Worm (Caenorhabditis elegans) whole organism, L4 larva: ENCODE data around the gene C37C3.12.

Experiments
- D1046.2 ChIP-seq: fragments of 200-800 bp; sonication (Bioruptor generic); IDR thresholded peaks from 2 replicates; pipeline ENCODE4 v1.3.6; 2022; ENCODE audit warnings: missing genetic modification characterization, missing compliant biosample characterization
- F10B5.3 ChIP-seq: sonication (generic microtip); optimal IDR thresholded peaks from 2 replicates; lab custom pipeline; 2016; ENCODE audit warnings: mild to moderate bottlenecking, missing genetic modification characterization, missing compliant biosample characterization
- F26F4.8 ChIP-seq: fragments of 200-800 bp; sonication (Bioruptor generic); conservative IDR thresholded peaks from 2 replicates; pipeline ENCODE4 v1.3.6; 2022; ENCODE audit warnings: missing genetic modification characterization, missing compliant biosample characterization
- F37D6.2 ChIP-seq: sonication (generic microtip); optimal IDR thresholded peaks from 2 replicates; lab custom pipeline; 2016; ENCODE audit warnings: mild to moderate bottlenecking, missing genetic modification characterization, missing compliant biosample characterization
- R02D3.7 ChIP-seq: fragments of 150-350 bp; sonication (generic microtip); optimal IDR thresholded peaks from 3 replicates; lab custom pipeline; 2014; ENCODE audit warnings: missing biosample characterization, missing genetic modification characterization
- Y5F2A.4 ChIP-seq: fragments of 200-800 bp; sonication (Bioruptor generic); optimal IDR thresholded peaks from 2 replicates; lab custom pipeline; 2018; ENCODE audit warnings: mild to moderate bottlenecking, missing genetic modification characterization, missing compliant biosample characterization
- ZK546.5 ChIP-seq, 2 experiments: sonication (generic microtip); optimal IDR thresholded peaks; 2 replicates each; lab custom pipeline; 2017; ENCODE audit warnings: missing biosample characterization in 2 of 2, missing genetic modification characterization in 2 of 2
- aha-1 ChIP-seq: fragments of 150-350 bp; peaks from one replicate; lab custom pipeline; 2014; ENCODE audit warnings: missing biosample characterization, missing genetic modification characterization
- ceh-20 ChIP-seq: fragments of 200-800 bp; sonication (Bioruptor generic); IDR thresholded peaks from 2 replicates; pipeline ENCODE4 v1.3.6; 2022; ENCODE audit warnings: missing genetic modification reagents, missing genetic modification characterization, missing compliant biosample characterization
- ceh-28 ChIP-seq: fragments of 150-350 bp; optimal IDR thresholded peaks from 2 replicates; lab custom pipeline; 2014; ENCODE audit warnings: missing biosample characterization, missing genetic modification reagents, missing genetic modification characterization
- ceh-32 ChIP-seq: sonication (generic microtip); optimal IDR thresholded peaks from 2 replicates; lab custom pipeline; 2016; ENCODE audit warnings: mild to moderate bottlenecking, missing genetic modification characterization, missing compliant biosample characterization; ENCODE audit not compliant: poor library complexity
- ceh-44 ChIP-seq: fragments of 200-800 bp; sonication (Bioruptor generic); IDR thresholded peaks from 2 replicates; pipeline ENCODE4 v1.3.6; 2022; ENCODE audit warnings: missing genetic modification reagents, missing genetic modification characterization, missing compliant biosample characterization
- ceh-62 ChIP-seq: sonication (generic microtip); optimal IDR thresholded peaks from 2 replicates; lab custom pipeline; 2017; ENCODE audit warnings: missing biosample characterization, missing genetic modification characterization
- ces-1 ChIP-seq: fragments of 150-350 bp; sonication (generic microtip); optimal IDR thresholded peaks from 4 replicates; lab custom pipeline; 2014; ENCODE audit warnings: missing biosample characterization, missing genetic modification reagents, missing genetic modification characterization
- daf-12 ChIP-seq: fragments of 150-350 bp; optimal IDR thresholded peaks from 2 replicates; lab custom pipeline; 2014; ENCODE audit warnings: missing biosample characterization, missing genetic modification reagents, missing genetic modification characterization
- dmd-6 ChIP-seq: fragments of 200-800 bp; sonication (Bioruptor generic); IDR thresholded peaks from 2 replicates; pipeline ENCODE4 v1.3.6; 2022; ENCODE audit warnings: missing genetic modification reagents, missing genetic modification characterization, missing compliant biosample characterization
- dmd-9 ChIP-seq: fragments of 200-800 bp; sonication (Bioruptor generic); IDR thresholded peaks from 2 replicates; pipeline ENCODE4 v1.3.6; 2022; ENCODE audit warnings: missing genetic modification reagents, missing genetic modification characterization, missing compliant biosample characterization
- gei-8 ChIP-seq: fragments of 200-800 bp; sonication (Bioruptor generic); optimal IDR thresholded peaks from 2 replicates; lab custom pipeline; 2018; ENCODE audit warnings: mild to moderate bottlenecking, missing genetic modification characterization, missing compliant biosample characterization
- hif-1 ChIP-seq, 2 experiments: sonication (generic microtip); optimal IDR thresholded peaks; 2 replicates each; lab custom pipeline; 2016 to 2017; ENCODE audit warnings: missing compliant biosample characterization in 2 of 2, missing genetic modification characterization in 2 of 2, missing genetic modification reagents in 2 of 2, missing genotype in 2 of 2, mild to moderate bottlenecking in 1 of 2
- hlh-11 ChIP-seq: fragments of 200-800 bp; sonication (Bioruptor generic); optimal IDR thresholded peaks from 2 replicates; lab custom pipeline; 2018; ENCODE audit warnings: mild to moderate bottlenecking, missing genetic modification characterization, missing compliant biosample characterization
- hlh-30 ChIP-seq: sonication (generic microtip); optimal IDR thresholded peaks from 2 replicates; lab custom pipeline; 2017; ENCODE audit warnings: antibody characterized with exemption, mild to moderate bottlenecking, missing genetic modification characterization, missing compliant biosample characterization; ENCODE audit not compliant: insufficient read depth
- hmg-1.1 ChIP-seq: fragments of 200-800 bp; sonication (Bioruptor generic); IDR thresholded peaks from 2 replicates; pipeline ENCODE4 v1.3.6; 2022; ENCODE audit warnings: missing genetic modification reagents, missing genetic modification characterization, missing compliant biosample characterization
- jun-1 ChIP-seq: fragments of 150-350 bp; optimal IDR thresholded peaks from 2 replicates; lab custom pipeline; 2014; ENCODE audit warnings: missing biosample characterization, missing genetic modification reagents, missing genetic modification characterization
- lin-15B ChIP-seq: fragments of 150-350 bp; sonication (generic microtip); optimal IDR thresholded peaks from 3 replicates; lab custom pipeline; 2014; ENCODE audit warnings: missing biosample characterization, missing genetic modification characterization
- lin-38 ChIP-seq: fragments of 200-800 bp; sonication (Bioruptor generic); IDR thresholded peaks from 2 replicates; pipeline ENCODE4 v1.3.6; 2022; ENCODE audit warnings: missing genetic modification reagents, missing genetic modification characterization, missing compliant biosample characterization
- madf-9 ChIP-seq: fragments of 200-800 bp; sonication (Bioruptor generic); conservative IDR thresholded peaks from 2 replicates; pipeline ENCODE4 v1.3.6; 2022; ENCODE audit warnings: missing genetic modification reagents, missing genetic modification characterization, missing compliant biosample characterization
- mdt-29 ChIP-seq: fragments of 200-800 bp; sonication (Bioruptor generic); IDR thresholded peaks from 2 replicates; pipeline ENCODE4 v1.3.6; 2022; ENCODE audit warnings: missing genetic modification reagents, missing genetic modification characterization, missing compliant biosample characterization
- mxl-3 ChIP-seq: fragments of 200-800 bp; sonication (Bioruptor generic); optimal IDR thresholded peaks from 2 replicates; lab custom pipeline; 2018; ENCODE audit warnings: mild to moderate bottlenecking, missing genetic modification characterization, missing compliant biosample characterization
- nhr-10 ChIP-seq: fragments of 150-350 bp; optimal IDR thresholded peaks from 2 replicates; lab custom pipeline; 2014; ENCODE audit warnings: missing biosample characterization, missing genetic modification characterization
- nhr-237 ChIP-seq: sonication (generic microtip); optimal IDR thresholded peaks from 2 replicates; lab custom pipeline; 2017; ENCODE audit warnings: missing biosample characterization, missing genetic modification characterization
- nhr-28 ChIP-seq: fragments of 150-350 bp; optimal IDR thresholded peaks from 2 replicates; lab custom pipeline; 2014; ENCODE audit warnings: missing biosample characterization, missing genetic modification characterization
- nhr-6 ChIP-seq: fragments of 150-350 bp; optimal IDR thresholded peaks from 2 replicates; lab custom pipeline; 2014; ENCODE audit warnings: missing biosample characterization, missing genetic modification characterization
- php-3 ChIP-seq: fragments of 200-800 bp; sonication (Bioruptor generic); IDR thresholded peaks from 2 replicates; pipeline ENCODE4 v1.3.6; 2022; ENCODE audit warnings: missing genetic modification reagents, missing genetic modification characterization, missing compliant biosample characterization
- rbr-2 ChIP-seq: sonication (generic microtip); optimal IDR thresholded peaks from 2 replicates; lab custom pipeline; 2016; ENCODE audit warnings: missing genotype, missing genetic modification characterization, missing compliant biosample characterization
- sdz-12 ChIP-seq: fragments of 200-800 bp; sonication (Bioruptor generic); optimal IDR thresholded peaks from 2 replicates; lab custom pipeline; 2018; ENCODE audit warnings: mild to moderate bottlenecking, missing genetic modification characterization, missing compliant biosample characterization
- skn-1 ChIP-seq: fragments of 150-350 bp; optimal IDR thresholded peaks from 2 replicates; lab custom pipeline; 2014; ENCODE audit warnings: missing biosample characterization, missing genetic modification characterization
- snpc-1.2 ChIP-seq: fragments of 200-800 bp; sonication (Bioruptor generic); IDR thresholded peaks from 2 replicates; pipeline ENCODE4 v1.3.6; 2022; ENCODE audit warnings: missing genetic modification reagents, missing genetic modification characterization, missing compliant biosample characterization
- spr-1 ChIP-seq: sonication (generic microtip); optimal IDR thresholded peaks from 2 replicates; lab custom pipeline; 2016; ENCODE audit warnings: mild to moderate bottlenecking, missing genetic modification characterization, missing compliant biosample characterization
- spr-3 ChIP-seq: fragments of 200-800 bp; sonication (Bioruptor generic); optimal IDR thresholded peaks from 2 replicates; lab custom pipeline; 2018; ENCODE audit warnings: mild to moderate bottlenecking, missing genetic modification characterization, missing compliant biosample characterization
- tra-1 ChIP-seq: fragments of 200-800 bp; sonication (Bioruptor generic); IDR thresholded peaks from 2 replicates; pipeline ENCODE4 v1.3.6; 2022; ENCODE audit warnings: missing genetic modification reagents, missing genetic modification characterization, missing compliant biosample characterization
- unc-130 ChIP-seq: sonication (generic microtip); optimal IDR thresholded peaks from 2 replicates; lab custom pipeline; 2016; ENCODE audit warnings: missing genetic modification reagents, missing genetic modification characterization, missing compliant biosample characterization
- unc-39 ChIP-seq: sonication (generic microtip); optimal IDR thresholded peaks from 2 replicates; lab custom pipeline; 2017; ENCODE audit warnings: missing biosample characterization, missing genetic modification characterization
- unc-62 ChIP-seq, 3 experiments: fragments of 150-350 bp in 1 of 3; sonication (generic microtip); optimal IDR thresholded peaks in 2 of 3; peaks in 1 of 3; 1 replicate in 1 of 3; 2 replicates in 2 of 3; lab custom pipeline; 2014 to 2017; ENCODE audit warnings: missing biosample characterization in 3 of 3, missing genetic modification characterization in 3 of 3, missing genetic modification reagents in 3 of 3, missing genotype in 1 of 3
- zip-11 ChIP-seq: fragments of 200-800 bp; sonication (Bioruptor generic); IDR thresholded peaks from 2 replicates; pipeline ENCODE4 v1.3.6; 2022; ENCODE audit warnings: missing genetic modification characterization, missing compliant biosample characterization
- ztf-11 ChIP-seq: fragments of 150-350 bp; optimal IDR thresholded peaks from 2 replicates; lab custom pipeline; 2014; ENCODE audit warnings: missing biosample characterization, missing genetic modification characterization
- ztf-7 ChIP-seq: fragments of 150-350 bp; optimal IDR thresholded peaks from 2 replicates; lab custom pipeline; 2014; ENCODE audit warnings: missing biosample characterization, missing genetic modification characterization

C37C3.12 gene

ce11 chrV:7870707-7871106, 31.3 kb upstream of the C37C3.12 start, which contains the start of gene nipi-4:
nipi-4 (minus strand) TSS chrV:7870807.
- TF ChIP-seq tra-1 (GFP tag; lab: Robert Waterston, UW) (no peak), nhr-28 (tag; lab: Kevin White, UChicago) (no peak), lin-15B (tag; lab: Kevin White, UChicago) (no peak), unc-39 (tag; lab: Kevin White, UChicago) (no peak), F26F4.8 (GFP tag; lab: Robert Waterston, UW) (no peak), ceh-28 (tag; lab: Kevin White, UChicago) (no peak), daf-12 (no peak), R02D3.7 (tag; lab: Kevin White, UChicago) (no peak), ztf-11 (tag; lab: Kevin White, UChicago) (no peak), ZK546.5 (tag; optimal IDR thresholded peaks at IDR 0.05; lab: Kevin White, UChicago) (no peak), zip-11 (no peak), php-3 (GFP tag; lab: Robert Waterston, UW) (no peak), ceh-20 (GFP tag; lab: Robert Waterston, UW) (no peak), ceh-32 (tag; lab: Kevin White, UChicago) (no peak), unc-62 (GFP tag; optimal IDR thresholded peaks at IDR 0.05 in 1 of 2; lab: Kevin White, UChicago) (no peak), unc-62 (tag; optimal IDR thresholded peaks at IDR 0.05; lab: Kevin White, UChicago) (no peak), ztf-7 (no peak), hmg-1.1 (GFP tag; lab: Robert Waterston, UW) (no peak)
- TF ChIP-seq, all 104 proteins: peak for 0

- TF ChIP-seq ceh-44: no peak
- TF ChIP-seq hif-1 (tag; optimal IDR thresholded peaks at IDR 0.05; lab: Kevin White, UChicago): no peak
- TF ChIP-seq unc-62 (GFP tag; optimal IDR thresholded peaks at IDR 0.05 in 1 of 2; lab: Kevin White, UChicago): no peak
- TF ChIP-seq unc-62 (tag; optimal IDR thresholded peaks at IDR 0.05; lab: Kevin White, UChicago): no peak
- TF ChIP-seq F10B5.3 (tag; lab: Kevin White, UChicago): no peak
- no peak for TF ChIP-seq gei-8 (GFP tag; lab: Kevin White, UChicago)
- no peak for TF ChIP-seq nhr-6 (tag; lab: Kevin White, UChicago)
- no peak for TF ChIP-seq Y5F2A.4 (GFP tag; lab: Kevin White, UChicago)
- no peak for TF ChIP-seq skn-1 (tag; lab: Kevin White, UChicago)
- TF ChIP-seq D1046.2 (GFP tag; lab: Robert Waterston, UW): no peak
- no peak for TF ChIP-seq rbr-2 (tag; lab: Kevin White, UChicago)
- no peak for TF ChIP-seq madf-9 (GFP tag; lab: Robert Waterston, UW)
- no peak for TF ChIP-seq ceh-32 (tag; lab: Kevin White, UChicago)
- no peak for TF ChIP-seq ces-1 (GFP tag; lab: Kevin White, UChicago)
- no peak for TF ChIP-seq spr-3 (GFP tag; lab: Kevin White, UChicago)
- TF ChIP-seq F37D6.2 (tag; lab: Kevin White, UChicago): no peak
- no peak for TF ChIP-seq spr-1
- no peak for TF ChIP-seq dmd-9 (GFP tag; lab: Robert Waterston, UW)
- no peak for TF ChIP-seq jun-1 (tag; lab: Kevin White, UChicago)
Observed at ce11 chrV:7864663-7865062, 25.3 kb upstream of the C37C3.12 start, which contains the start of gene C37C3.11. C37C3.11 (minus strand) TSS chrV:7864763.

ce11 chrV:7863020-7863523, 23.7 kb upstream of the C37C3.12 start, which contains the start of gene C37C3.10:
C37C3.10 (minus strand) TSS chrV:7863070.
- TF ChIP-seq dmd-6 (GFP tag; lab: Robert Waterston, UW) (peak; percentile 22; the same call in 1 of the 2 replicates), unc-62 (GFP tag; optimal IDR thresholded peaks at IDR 0.05 in 1 of 2; lab: Kevin White, UChicago) (no peak), unc-62 (tag; optimal IDR thresholded peaks at IDR 0.05; lab: Kevin White, UChicago) (no peak)

DNA sequence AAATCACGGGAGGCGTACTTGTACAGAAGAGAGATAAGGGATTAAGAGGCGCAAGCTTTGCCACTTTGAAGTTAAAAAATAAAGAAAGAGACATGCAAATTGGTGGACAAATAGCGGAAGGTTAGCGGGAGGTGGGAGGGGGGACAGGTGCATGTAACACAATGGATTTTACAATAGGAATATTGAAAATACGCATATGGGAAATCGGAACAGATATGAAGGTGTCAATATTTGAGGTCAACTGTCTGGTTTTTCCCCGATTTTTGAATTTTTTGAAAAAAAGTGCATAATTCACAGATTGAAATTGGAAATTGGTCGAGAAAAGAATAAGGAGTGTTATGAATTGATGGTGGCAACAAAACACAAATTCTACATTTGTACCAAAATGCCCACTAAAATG, 22.4 kb upstream of the C37C3.12 start, which contains the start of gene C37C3.17:
Gene C37C3.17, minus strand, starts transcription at position 101 of the 400 bp plus-strand sequence.
- TF ChIP-seq ceh-62 (tag; lab: Kevin White, UChicago) (no peak), mdt-29 (no peak), hlh-11 (no peak), mxl-3 (GFP tag; lab: Kevin White, UChicago) (no peak), nhr-237 (tag; lab: Kevin White, UChicago) (no peak), unc-130 (GFP tag; lab: Kevin White, UChicago) (no peak), nhr-10 (no peak), lin-38 (GFP tag; lab: Robert Waterston, UW) (no peak), nhr-6 (tag; lab: Kevin White, UChicago) (no peak), F26F4.8 (GFP tag; lab: Robert Waterston, UW) (no peak), sdz-12 (no peak), dmd-6 (GFP tag; lab: Robert Waterston, UW) (no peak), snpc-1.2 (GFP tag; lab: Robert Waterston, UW) (no peak), aha-1 (no peak), hlh-30 (no peak)
